Worm (Caenorhabditis elegans) whole organism, L2 larva: ENCODE data around the gene fbxb-40.

ENCODE experiments used
- F13H6.1 ChIP-seq: sonication (generic microtip); optimal IDR thresholded peaks from 2 replicates; lab custom pipeline; 2016; ENCODE audit warnings: missing genetic modification characterization, missing compliant biosample characterization
- R02D3.7 ChIP-seq: fragments of 150-350 bp; optimal IDR thresholded peaks from 2 replicates; lab custom pipeline; 2014; ENCODE audit warnings: missing biosample characterization, missing genetic modification characterization
- Y55F3AM.14 ChIP-seq: fragments of 200-800 bp; sonication (Bioruptor generic); optimal IDR thresholded peaks from 2 replicates; lab custom pipeline; 2018; ENCODE audit warnings: mild to moderate bottlenecking, missing genetic modification characterization, missing compliant biosample characterization
- ZK546.5 ChIP-seq: sonication (generic microtip); optimal IDR thresholded peaks from 2 replicates; lab custom pipeline; 2017; ENCODE audit warnings: missing biosample characterization, missing genetic modification characterization
- alr-1 ChIP-seq: fragments of 150-350 bp; optimal IDR thresholded peaks from 2 replicates; lab custom pipeline; 2014; ENCODE audit warnings: missing biosample characterization, missing genetic modification characterization
- aly-2 ChIP-seq: fragments of 150-350 bp; optimal IDR thresholded peaks from 2 replicates; lab custom pipeline; 2014; ENCODE audit warnings: missing biosample characterization, missing genetic modification characterization
- blmp-1 ChIP-seq: sonication (generic microtip); optimal IDR thresholded peaks from 2 replicates; lab custom pipeline; 2017; ENCODE audit warnings: missing genetic modification characterization, mild to moderate bottlenecking, missing compliant biosample characterization, antibody characterized with exemption, moderate library complexity; ENCODE audit not compliant: insufficient read depth
- ceh-16 ChIP-seq: fragments of 150-350 bp; optimal IDR thresholded peaks from 2 replicates; lab custom pipeline; 2014; ENCODE audit warnings: missing biosample characterization, missing genetic modification characterization
- ceh-82 ChIP-seq: fragments of 150-350 bp; optimal IDR thresholded peaks from 2 replicates; lab custom pipeline; 2014; ENCODE audit warnings: missing biosample characterization, missing genetic modification characterization
- crh-2 ChIP-seq: sonication (generic microtip); optimal IDR thresholded peaks from 2 replicates; lab custom pipeline; 2017; ENCODE audit warnings: missing biosample characterization, missing genetic modification characterization
- dmd-4 ChIP-seq: sonication (generic microtip); optimal IDR thresholded peaks from 2 replicates; lab custom pipeline; 2017; ENCODE audit warnings: missing biosample characterization, missing genetic modification characterization
- egl-27 ChIP-seq: sonication (generic microtip); optimal IDR thresholded peaks from 3 replicates; lab custom pipeline; 2017; ENCODE audit warnings: missing biosample characterization, missing genetic modification reagents, missing genetic modification characterization
- elt-1 ChIP-seq: fragments of 150-350 bp; optimal IDR thresholded peaks from 2 replicates; lab custom pipeline; 2014; ENCODE audit warnings: missing biosample characterization, missing genetic modification characterization
- fos-1 ChIP-seq: fragments of 150-350 bp; optimal IDR thresholded peaks from 2 replicates; lab custom pipeline; 2014; ENCODE audit warnings: missing biosample characterization, missing genetic modification characterization
- gmeb-1 ChIP-seq: fragments of 150-350 bp; optimal IDR thresholded peaks from 2 replicates; lab custom pipeline; 2014; ENCODE audit warnings: missing biosample characterization, missing genetic modification characterization
- lin-13 ChIP-seq: fragments of 150-350 bp; optimal IDR thresholded peaks from 2 replicates; lab custom pipeline; 2014; ENCODE audit warnings: missing biosample characterization, missing genetic modification reagents, missing genetic modification characterization
- mab-5 ChIP-seq: fragments of 150-350 bp; optimal IDR thresholded peaks from 2 replicates; lab custom pipeline; 2014; ENCODE audit warnings: missing biosample characterization, missing genetic modification characterization
- mbf-1 ChIP-seq: sonication (generic microtip); optimal IDR thresholded peaks from 2 replicates; lab custom pipeline; 2017; ENCODE audit warnings: missing biosample characterization, missing genetic modification characterization
- mdl-1 ChIP-seq, 2 experiments: fragments of 150-350 bp in 1 of 2; sonication (generic microtip) in 1 of 2; optimal IDR thresholded peaks; 2 replicates each; lab custom pipeline; 2017; ENCODE audit warnings: missing biosample characterization in 2 of 2, missing genetic modification characterization in 2 of 2
- nhr-10 ChIP-seq: sonication (generic microtip); optimal IDR thresholded peaks from 2 replicates; lab custom pipeline; 2017; ENCODE audit warnings: missing biosample characterization, missing genetic modification characterization
- nhr-12 ChIP-seq: fragments of 150-350 bp; optimal IDR thresholded peaks from 2 replicates; lab custom pipeline; 2014; ENCODE audit warnings: missing biosample characterization, missing genetic modification characterization
- nhr-129 ChIP-seq: fragments of 150-350 bp; optimal IDR thresholded peaks from 2 replicates; lab custom pipeline; 2014; ENCODE audit warnings: missing biosample characterization, missing genetic modification characterization
- nhr-21 ChIP-seq: fragments of 150-350 bp; optimal IDR thresholded peaks from 2 replicates; lab custom pipeline; 2014; ENCODE audit warnings: missing biosample characterization, missing genetic modification characterization
- nhr-23 ChIP-seq: fragments of 150-350 bp; optimal IDR thresholded peaks from 2 replicates; lab custom pipeline; 2014; ENCODE audit warnings: missing biosample characterization, missing genetic modification reagents, missing genetic modification characterization
- nhr-25 ChIP-seq: fragments of 150-350 bp; sonication (generic microtip); optimal IDR thresholded peaks from 3 replicates; lab custom pipeline; 2014; ENCODE audit warnings: missing biosample characterization, missing genetic modification characterization
- nhr-6 ChIP-seq: fragments of 150-350 bp; optimal IDR thresholded peaks from 2 replicates; lab custom pipeline; 2014; ENCODE audit warnings: missing biosample characterization, missing genetic modification characterization
- peb-1 ChIP-seq: fragments of 150-350 bp; optimal IDR thresholded peaks from 2 replicates; lab custom pipeline; 2014; ENCODE audit warnings: missing biosample characterization, missing genetic modification characterization
- sem-4 ChIP-seq: fragments of 150-350 bp; optimal IDR thresholded peaks from 2 replicates; lab custom pipeline; 2014; ENCODE audit warnings: missing biosample characterization, missing genetic modification reagents, missing genetic modification characterization
- sma-3 ChIP-seq: sonication (generic microtip); optimal IDR thresholded peaks from 2 replicates; lab custom pipeline; 2016; ENCODE audit warnings: missing genetic modification reagents, missing genetic modification characterization, missing compliant biosample characterization
- snpc-4 ChIP-seq: fragments of 150-350 bp; optimal IDR thresholded peaks from 2 replicates; lab custom pipeline; 2014; ENCODE audit warnings: missing biosample characterization, missing genetic modification characterization
- unc-39 ChIP-seq: fragments of 150-350 bp; optimal IDR thresholded peaks from 2 replicates; lab custom pipeline; 2014; ENCODE audit warnings: missing biosample characterization, missing genetic modification characterization
- unc-55 ChIP-seq: fragments of 150-350 bp; sonication (generic microtip); optimal IDR thresholded peaks from 3 replicates; lab custom pipeline; 2014; ENCODE audit warnings: missing biosample characterization, missing genetic modification reagents, missing genetic modification characterization
- unc-62 ChIP-seq: fragments of 150-350 bp; optimal IDR thresholded peaks from 2 replicates; lab custom pipeline; 2014; ENCODE audit warnings: missing biosample characterization, missing genetic modification reagents, missing genetic modification characterization
- zag-1 ChIP-seq: fragments of 150-350 bp; optimal IDR thresholded peaks from 2 replicates; lab custom pipeline; 2014; ENCODE audit warnings: missing biosample characterization, missing genetic modification characterization
- ztf-1 ChIP-seq: fragments of 200-800 bp; sonication (Bioruptor generic); conservative IDR thresholded peaks from 2 replicates; pipeline ENCODE4 v1.3.6; 2022; ENCODE audit warnings: missing genetic modification characterization, missing compliant biosample characterization
- ztf-11 ChIP-seq: sonication (generic microtip); optimal IDR thresholded peaks from 2 replicates; lab custom pipeline; 2017; ENCODE audit warnings: missing biosample characterization, missing genetic modification characterization
- ztf-4 ChIP-seq: fragments of 150-350 bp; optimal IDR thresholded peaks from 2 replicates; lab custom pipeline; 2014; ENCODE audit warnings: missing biosample characterization, missing genetic modification characterization

The fbxb-40 gene

DNA sequence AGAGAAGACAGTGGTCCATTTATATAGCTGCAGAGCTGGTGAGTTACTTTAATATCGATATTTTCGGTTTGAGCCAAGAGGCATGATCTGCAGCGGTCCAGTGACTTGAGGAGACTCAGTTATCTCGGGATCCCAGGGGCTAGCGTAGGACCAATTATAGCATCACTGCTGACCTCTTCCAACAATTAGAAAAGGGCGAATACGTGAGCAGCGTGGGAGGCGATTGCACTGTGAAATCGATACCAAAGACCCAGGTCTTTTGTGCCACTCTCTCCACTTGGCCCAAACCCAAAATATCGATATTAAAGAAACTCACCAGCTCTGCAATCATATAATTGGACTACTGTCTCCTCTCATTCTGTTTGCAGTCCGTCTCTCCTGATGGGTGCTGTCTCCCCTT lies at the start of gene fbxb-40:
TSS of gene fbxb-40 (minus strand) at position 101 of the 400 bp plus-strand sequence.
- no peak for TF ChIP-seq gmeb-1 (tag; lab: Kevin White, UChicago)
- no peak for TF ChIP-seq zag-1
- no peak for TF ChIP-seq nhr-23
- no peak for TF ChIP-seq elt-1 (tag; lab: Kevin White, UChicago)
- no peak for TF ChIP-seq lin-13 (GFP tag; lab: Kevin White, UChicago)
- no peak for TF ChIP-seq unc-39 (tag; lab: Kevin White, UChicago)
- no peak for TF ChIP-seq nhr-25 (tag; lab: Kevin White, UChicago)
- no peak for TF ChIP-seq nhr-12
- TF ChIP-seq nhr-10 (tag; lab: Kevin White, UChicago), result no peak
- TF ChIP-seq F13H6.1 (tag; lab: Kevin White, UChicago), result no peak
- no peak for TF ChIP-seq ceh-82 (tag; lab: Kevin White, UChicago)
- TF ChIP-seq ztf-1, result no peak
- no peak for TF ChIP-seq sma-3 (GFP tag; lab: Kevin White, UChicago)
- no peak for TF ChIP-seq ztf-4 (tag; lab: Kevin White, UChicago)
- no peak for TF ChIP-seq aly-2 (tag; lab: Kevin White, UChicago)
- TF ChIP-seq nhr-21, result no peak
- no peak for TF ChIP-seq unc-55
- TF ChIP-seq peb-1 (tag; lab: Kevin White, UChicago), result no peak
- TF ChIP-seq mdl-1 (tag; optimal IDR thresholded peaks at IDR 0.05; lab: Kevin White, UChicago), result no peak

DNA sequence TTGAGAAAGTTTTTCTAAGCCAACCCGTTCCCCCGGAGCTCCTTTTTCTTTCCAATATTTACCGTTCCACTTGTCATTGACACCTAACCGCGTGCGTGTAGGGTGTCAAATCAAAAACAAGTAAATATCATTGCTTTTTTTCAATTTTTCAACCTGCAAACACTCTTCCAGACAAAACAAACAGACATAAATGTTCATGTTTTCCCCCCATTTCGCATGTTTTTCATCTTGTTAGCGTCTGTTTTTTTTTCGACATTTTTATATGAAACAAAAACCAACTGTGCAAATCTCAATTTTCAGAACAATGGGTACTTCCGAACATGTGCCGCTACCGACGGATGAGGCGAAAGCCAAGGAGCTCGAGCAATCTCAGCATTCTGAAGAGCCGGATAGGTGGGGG lies 42.0 kb upstream of the fbxb-40 start, which contains the start of gene snf-3:
TSS of gene snf-3 (plus strand) at position 301 of the 400 bp plus-strand sequence.
- TF ChIP-seq crh-2 (tag; lab: Kevin White, UChicago), result no peak
- no peak for TF ChIP-seq R02D3.7 (tag; lab: Kevin White, UChicago)
- TF ChIP-seq aly-2 (tag; lab: Kevin White, UChicago), result no peak
- TF ChIP-seq mbf-1 (tag; lab: Kevin White, UChicago), result no peak
- no peak for TF ChIP-seq egl-27 (tag; lab: Kevin White, UChicago)
- TF ChIP-seq unc-55, result no peak
- no peak for TF ChIP-seq lin-13 (GFP tag; lab: Kevin White, UChicago)
- no peak for TF ChIP-seq blmp-1 (tag; lab: Kevin White, UChicago)
- TF ChIP-seq sem-4 (tag; lab: Kevin White, UChicago), result no peak
- TF ChIP-seq fos-1 (tag; lab: Kevin White, UChicago), result no peak
- TF ChIP-seq nhr-6 (tag; lab: Kevin White, UChicago), result no peak
- TF ChIP-seq, all 48 proteins: peak for 0

DNA sequence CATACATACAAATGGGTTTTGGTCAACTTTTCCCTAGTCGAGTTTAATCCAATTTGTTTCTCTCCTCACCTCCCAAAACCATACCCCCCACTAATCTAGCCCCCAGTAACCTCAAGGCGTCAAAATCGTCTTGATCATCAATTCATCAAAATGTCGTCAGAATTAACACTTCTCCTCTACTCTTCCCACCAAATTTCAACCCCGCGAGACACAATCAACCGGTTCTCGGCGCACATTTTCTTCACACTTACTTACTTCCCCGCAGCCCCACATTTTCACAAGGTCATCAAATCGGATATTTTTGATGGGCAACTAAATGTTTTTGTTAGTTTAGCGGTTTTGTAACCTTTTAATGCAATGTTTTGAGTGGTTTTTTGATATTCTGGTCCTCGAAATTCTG lies 41.0 kb upstream of the fbxb-40 start:
- TF ChIP-seq snpc-4 (peak; percentile 33), nhr-21 (no peak), dmd-4 (tag; lab: Kevin White, UChicago) (no peak), ztf-4 (tag; lab: Kevin White, UChicago) (no peak), nhr-25 (tag; lab: Kevin White, UChicago) (peak; percentile 59), ceh-16 (tag; lab: Kevin White, UChicago) (no peak), nhr-129 (tag; lab: Kevin White, UChicago) (peak; percentile 10), blmp-1 (tag; lab: Kevin White, UChicago) (peak; percentile 0), elt-1 (tag; lab: Kevin White, UChicago) (no peak), Y55F3AM.14 (GFP tag; lab: Kevin White, UChicago) (no peak), unc-62 (GFP tag; lab: Kevin White, UChicago) (no peak), mab-5 (tag; lab: Kevin White, UChicago) (no peak), ZK546.5 (no peak), egl-27 (tag; lab: Kevin White, UChicago) (no peak), ztf-11 (tag; lab: Kevin White, UChicago) (no peak)

DNA sequence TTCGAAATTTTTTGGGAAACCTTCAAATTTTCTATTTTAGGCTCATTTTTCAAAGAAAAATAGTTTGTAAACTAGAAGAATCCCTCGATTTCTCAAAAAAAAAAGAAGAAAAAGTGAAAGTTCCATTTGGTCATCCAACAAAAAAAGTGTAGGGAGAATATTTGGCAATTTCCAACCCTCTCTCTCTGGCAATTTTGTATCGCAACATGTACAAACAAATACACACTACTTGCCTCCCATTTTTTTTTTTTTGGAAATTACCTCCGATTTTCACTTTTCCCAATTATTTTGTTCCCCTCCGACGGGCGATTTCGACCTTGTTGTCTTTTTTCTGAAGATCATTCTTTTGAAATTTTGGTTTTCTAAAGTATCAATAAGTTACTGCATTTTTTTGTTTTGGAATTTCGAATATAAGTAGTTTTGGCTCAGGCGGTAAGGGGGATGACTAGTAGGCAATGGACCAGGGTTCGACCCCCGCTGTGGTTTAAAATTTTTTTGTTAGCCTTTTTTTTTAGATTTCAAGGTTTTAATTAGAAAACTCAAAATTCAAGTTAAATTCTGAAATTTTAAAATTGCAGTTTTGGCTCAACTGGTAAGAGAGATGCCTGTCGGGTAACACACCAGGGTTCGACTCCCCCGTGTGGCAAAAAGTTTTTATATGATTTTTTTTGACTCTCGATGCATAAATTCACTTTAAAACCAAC lies 38.9 kb upstream of the fbxb-40 start:
- TF ChIP-seq nhr-25 (tag; lab: Kevin White, UChicago), result peak; percentile 67
- TF ChIP-seq alr-1, result no peak
- TF ChIP-seq F13H6.1 (tag; lab: Kevin White, UChicago), result peak; percentile 2
- TF ChIP-seq blmp-1 (tag; lab: Kevin White, UChicago), result peak; percentile 51
- no peak for TF ChIP-seq sem-4 (tag; lab: Kevin White, UChicago)
